Worm (Caenorhabditis elegans) whole organism, L1 larva: ENCODE results near the gene frpr-2.

Experiments used
- C16A3.4 ChIP-seq: fragments of 150-350 bp; optimal IDR thresholded peaks from 2 replicates; lab custom pipeline; 2014; ENCODE audit warnings: missing biosample characterization, missing genetic modification characterization
- C34B4.2 ChIP-seq: sonication (generic microtip); optimal IDR thresholded peaks from 2 replicates; lab custom pipeline; 2017; ENCODE audit warnings: mild to moderate bottlenecking, missing genetic modification characterization, missing compliant biosample characterization
- ama-1 ChIP-seq: fragments of 150-350 bp; optimal IDR thresholded peaks from 2 replicates; lab custom pipeline; 2014
- blmp-1 ChIP-seq: fragments of 150-350 bp; optimal IDR thresholded peaks from 2 replicates; lab custom pipeline; 2014; ENCODE audit warnings: missing biosample characterization, missing genetic modification characterization
- ceh-8 ChIP-seq: fragments of 200-800 bp; sonication (Bioruptor generic); optimal IDR thresholded peaks from 2 replicates; lab custom pipeline; 2018; ENCODE audit warnings: mild to moderate bottlenecking, missing genetic modification characterization, moderate library complexity, missing compliant biosample characterization
- ceh-82 ChIP-seq, 3 experiments: fragments of 150-350 bp in 1 of 3; sonication (generic microtip) in 2 of 3; optimal IDR thresholded peaks; 2 replicates each; lab custom pipeline; 2014 to 2017; ENCODE audit warnings: missing biosample characterization in 3 of 3, missing genetic modification characterization in 3 of 3
- ceh-88 ChIP-seq: fragments of 200-800 bp; sonication (Bioruptor generic); IDR thresholded peaks from 2 replicates; pipeline ENCODE4 v1.3.6; 2022; ENCODE audit warnings: missing genetic modification characterization, missing compliant biosample characterization
- dpl-1 ChIP-seq, 3 experiments: fragments of 150-350 bp in 2 of 3; sonication (generic microtip) in 1 of 3; optimal IDR thresholded peaks; 2 replicates each; lab custom pipeline; 2014 to 2017; ENCODE audit warnings: missing biosample characterization in 3 of 3, missing genetic modification characterization in 3 of 3, missing genetic modification reagents in 3 of 3
- dsc-1 ChIP-seq: sonication (generic microtip); optimal IDR thresholded peaks from 2 replicates; lab custom pipeline; 2016; ENCODE audit warnings: mild to moderate bottlenecking, missing genetic modification characterization, missing compliant biosample characterization
- efl-1 ChIP-seq, 4 experiments: fragments of 150-350 bp; optimal IDR thresholded peaks in 3 of 4; peaks in 1 of 4; 1 replicate in 1 of 4; 2 replicates in 3 of 4; lab custom pipeline; 2014; ENCODE audit warnings: missing biosample characterization in 2 of 4, missing genetic modification characterization in 2 of 4, missing genetic modification reagents in 2 of 4
- elt-3 ChIP-seq, 6 experiments: fragments of 150-350 bp in 1 of 6; sonication (generic microtip); optimal IDR thresholded peaks; 2 replicates each; lab custom pipeline; 2017 to 2018; ENCODE audit warnings: missing biosample characterization in 6 of 6, missing genetic modification characterization in 6 of 6, inconsistent platforms in 1 of 6
- grh-1 ChIP-seq: fragments of 200-800 bp; sonication (Bioruptor generic); IDR thresholded peaks from 2 replicates; pipeline ENCODE4 v1.3.6; 2022; ENCODE audit warnings: missing genetic modification reagents, missing genetic modification characterization, missing compliant biosample characterization
- hpl-2 ChIP-seq: fragments of 150-350 bp; optimal IDR thresholded peaks from 2 replicates; lab custom pipeline; 2014; ENCODE audit warnings: missing biosample characterization, missing genetic modification reagents, missing genetic modification characterization
- irx-1 ChIP-seq: sonication (generic microtip); optimal IDR thresholded peaks from 2 replicates; lab custom pipeline; 2016; ENCODE audit warnings: missing genetic modification characterization, missing compliant biosample characterization
- isw-1 ChIP-seq: fragments of 200-800 bp; sonication (Bioruptor generic); IDR thresholded peaks from 2 replicates; pipeline ENCODE4 v1.3.6; 2022; ENCODE audit warnings: missing genetic modification characterization, missing compliant biosample characterization
- jun-1 ChIP-seq: fragments of 150-350 bp; optimal IDR thresholded peaks from 2 replicates; lab custom pipeline; 2014; ENCODE audit warnings: missing biosample characterization, missing genetic modification reagents, missing genetic modification characterization
- lin-14 ChIP-seq: fragments of 200-800 bp; sonication (Bioruptor generic); optimal IDR thresholded peaks from 2 replicates; lab custom pipeline; 2018; ENCODE audit warnings: mild to moderate bottlenecking, missing genetic modification characterization, moderate library complexity, missing compliant biosample characterization
- lin-15B ChIP-seq: fragments of 150-350 bp; sonication (generic microtip); optimal IDR thresholded peaks from 3 replicates; lab custom pipeline; 2014; ENCODE audit warnings: missing biosample characterization, missing genetic modification characterization
- lin-39 ChIP-seq: fragments of 150-350 bp; optimal IDR thresholded peaks from 2 replicates; lab custom pipeline; 2014; ENCODE audit warnings: missing biosample characterization, missing genetic modification reagents, missing genetic modification characterization
- lir-3 ChIP-seq: sonication (generic microtip); optimal IDR thresholded peaks from 2 replicates; lab custom pipeline; 2016; ENCODE audit warnings: mild to moderate bottlenecking, missing genetic modification characterization, moderate library complexity, missing compliant biosample characterization; ENCODE audit not compliant: poor library complexity
- mef-2 ChIP-seq: fragments of 150-350 bp; optimal IDR thresholded peaks from 2 replicates; lab custom pipeline; 2014; ENCODE audit warnings: missing biosample characterization, missing genetic modification characterization
- nhr-11 ChIP-seq: fragments of 150-350 bp; optimal IDR thresholded peaks from 2 replicates; lab custom pipeline; 2014; ENCODE audit warnings: missing biosample characterization, missing genetic modification characterization
- nhr-19 ChIP-seq: fragments of 200-800 bp; sonication (Bioruptor generic); conservative IDR thresholded peaks from 2 replicates; pipeline ENCODE4 v1.3.6; 2022; ENCODE audit warnings: missing genetic modification characterization, missing compliant biosample characterization
- nhr-20 ChIP-seq: sonication (generic microtip); optimal IDR thresholded peaks from 2 replicates; lab custom pipeline; 2016; ENCODE audit warnings: mild to moderate bottlenecking, missing genetic modification characterization, missing compliant biosample characterization
- nhr-237 ChIP-seq: fragments of 150-350 bp; optimal IDR thresholded peaks from 2 replicates; lab custom pipeline; 2014; ENCODE audit warnings: missing biosample characterization, missing genetic modification characterization
- nhr-28 ChIP-seq: fragments of 150-350 bp; optimal IDR thresholded peaks from 2 replicates; lab custom pipeline; 2014; ENCODE audit warnings: missing biosample characterization, missing genetic modification characterization
- nhr-47 ChIP-seq: sonication (generic microtip); optimal IDR thresholded peaks from 2 replicates; lab custom pipeline; 2016; ENCODE audit warnings: mild to moderate bottlenecking, missing genetic modification characterization, moderate library complexity, missing compliant biosample characterization
- nhr-71 ChIP-seq: sonication (generic microtip); optimal IDR thresholded peaks from 2 replicates; lab custom pipeline; 2016; ENCODE audit warnings: mild to moderate bottlenecking, missing genetic modification characterization, moderate library complexity, missing compliant biosample characterization
- nhr-77 ChIP-seq: fragments of 150-350 bp; optimal IDR thresholded peaks from 2 replicates; lab custom pipeline; 2014; ENCODE audit warnings: missing biosample characterization, missing genetic modification characterization
- nhr-85 ChIP-seq: sonication (generic microtip); peaks from one replicate; lab custom pipeline; 2016; ENCODE audit warnings: missing genetic modification characterization, inconsistent platforms, missing compliant biosample characterization
- pax-3 ChIP-seq: fragments of 200-800 bp; sonication (Bioruptor generic); optimal IDR thresholded peaks from 2 replicates; lab custom pipeline; 2018; ENCODE audit warnings: mild to moderate bottlenecking, missing genetic modification characterization, moderate library complexity, missing compliant biosample characterization
- pqm-1 ChIP-seq: sonication (generic microtip); optimal IDR thresholded peaks from 3 replicates; lab custom pipeline; 2017; ENCODE audit warnings: missing biosample characterization, missing genetic modification characterization
- rnt-1 ChIP-seq: sonication (generic microtip); optimal IDR thresholded peaks from 2 replicates; lab custom pipeline; 2016; ENCODE audit warnings: mild to moderate bottlenecking, missing genetic modification characterization, moderate library complexity, missing compliant biosample characterization
- snpc-4 ChIP-seq: fragments of 150-350 bp; optimal IDR thresholded peaks from 2 replicates; lab custom pipeline; 2014; ENCODE audit warnings: missing biosample characterization, missing genetic modification characterization
- snu-23 ChIP-seq: sonication (generic microtip); optimal IDR thresholded peaks from 2 replicates; lab custom pipeline; 2016; ENCODE audit warnings: missing genetic modification characterization, missing compliant biosample characterization
- sox-4 ChIP-seq: sonication (generic microtip); optimal IDR thresholded peaks from 2 replicates; lab custom pipeline; 2016; ENCODE audit warnings: missing genetic modification characterization, missing compliant biosample characterization
- sptf-1 ChIP-seq: fragments of 150-350 bp; optimal IDR thresholded peaks from 2 replicates; lab custom pipeline; 2014; ENCODE audit warnings: missing biosample characterization, missing genetic modification characterization
- swsn-7 ChIP-seq: sonication (generic microtip); optimal IDR thresholded peaks from 2 replicates; lab custom pipeline; 2016; ENCODE audit warnings: missing genetic modification characterization, missing compliant biosample characterization
- tbx-2 ChIP-seq: sonication (generic microtip); optimal IDR thresholded peaks from 2 replicates; lab custom pipeline; 2016; ENCODE audit warnings: missing genetic modification characterization, missing compliant biosample characterization
- unc-62 ChIP-seq: fragments of 150-350 bp; optimal IDR thresholded peaks from 2 replicates; lab custom pipeline; 2014; ENCODE audit warnings: missing biosample characterization, missing genetic modification reagents, missing genetic modification characterization
- unc-86 ChIP-seq: sonication (generic microtip); optimal IDR thresholded peaks from 2 replicates; lab custom pipeline; 2016; ENCODE audit warnings: missing genetic modification characterization, missing compliant biosample characterization
- vab-15 ChIP-seq: sonication (generic microtip); optimal IDR thresholded peaks from 2 replicates; lab custom pipeline; 2017; ENCODE audit warnings: missing genotype, mild to moderate bottlenecking, missing genetic modification characterization, missing compliant biosample characterization
- xbp-1 ChIP-seq: sonication (generic microtip); optimal IDR thresholded peaks from 2 replicates; lab custom pipeline; 2016; ENCODE audit warnings: missing genetic modification characterization, missing compliant biosample characterization
- zag-1 ChIP-seq: fragments of 150-350 bp; optimal IDR thresholded peaks from 2 replicates; lab custom pipeline; 2014; ENCODE audit warnings: missing biosample characterization, missing genetic modification characterization
- zip-4 ChIP-seq: fragments of 200-800 bp; sonication (Bioruptor generic); optimal IDR thresholded peaks from 2 replicates; lab custom pipeline; 2018; ENCODE audit warnings: mild to moderate bottlenecking, missing genetic modification characterization, moderate library complexity, missing compliant biosample characterization

Gene frpr-2

DNA sequence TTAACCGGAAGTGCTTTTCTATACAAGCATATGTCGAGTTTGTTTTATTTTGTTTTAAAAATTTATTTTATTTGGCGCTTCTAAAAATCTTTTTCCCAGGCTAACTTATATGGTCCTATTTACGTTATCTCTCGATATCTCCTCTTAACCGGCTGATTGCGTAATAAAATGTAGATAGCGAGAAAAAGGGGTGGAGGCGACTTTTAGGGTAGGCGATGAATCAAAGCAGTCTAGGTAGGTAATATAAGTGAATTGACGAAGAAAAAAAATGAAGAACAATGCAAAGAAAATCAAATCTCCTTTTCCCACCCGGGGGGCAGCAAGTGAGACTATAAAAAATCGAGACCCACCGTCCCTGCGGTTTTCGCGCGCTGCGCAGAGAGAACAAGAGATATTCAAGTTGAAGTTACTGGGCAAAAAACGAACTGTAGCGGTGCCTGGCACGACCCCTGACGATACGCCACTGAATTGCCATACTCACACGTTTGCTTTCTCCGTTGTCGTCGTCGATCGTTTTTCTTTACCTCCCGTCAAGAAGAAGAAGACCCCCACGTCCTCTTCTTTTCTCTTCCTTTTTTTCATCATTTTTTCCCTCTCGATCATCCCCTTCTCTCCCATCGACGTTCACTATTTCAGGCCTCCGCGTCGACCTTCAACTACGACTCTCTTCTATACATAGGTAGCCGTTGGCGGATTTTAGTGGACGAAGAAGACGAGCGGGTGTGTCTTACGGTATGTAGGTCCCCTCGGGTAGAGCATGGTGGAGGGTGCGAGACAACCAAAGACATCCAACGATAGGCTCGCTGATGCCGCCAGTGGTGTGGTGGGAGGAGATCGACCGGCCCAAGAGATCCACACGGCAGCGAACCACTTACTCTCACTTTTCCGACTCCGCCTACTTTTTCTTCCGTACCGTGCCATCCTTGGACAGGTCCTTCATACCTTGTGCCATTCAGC lies 42.9 kb downstream of the frpr-2 start, which contains the start of gene nhr-25 (continued):
- no peak for TF ChIP-seq jun-1 (tag; lab: Kevin White, UChicago)
- no peak for TF ChIP-seq C16A3.4 (tag; lab: Kevin White, UChicago)
- TF ChIP-seq zip-4, result no peak
- TF ChIP-seq lir-3 (tag; lab: Kevin White, UChicago), result no peak
- peak; percentile 19 for TF ChIP-seq tbx-2 (tag; lab: Kevin White, UChicago)

DNA sequence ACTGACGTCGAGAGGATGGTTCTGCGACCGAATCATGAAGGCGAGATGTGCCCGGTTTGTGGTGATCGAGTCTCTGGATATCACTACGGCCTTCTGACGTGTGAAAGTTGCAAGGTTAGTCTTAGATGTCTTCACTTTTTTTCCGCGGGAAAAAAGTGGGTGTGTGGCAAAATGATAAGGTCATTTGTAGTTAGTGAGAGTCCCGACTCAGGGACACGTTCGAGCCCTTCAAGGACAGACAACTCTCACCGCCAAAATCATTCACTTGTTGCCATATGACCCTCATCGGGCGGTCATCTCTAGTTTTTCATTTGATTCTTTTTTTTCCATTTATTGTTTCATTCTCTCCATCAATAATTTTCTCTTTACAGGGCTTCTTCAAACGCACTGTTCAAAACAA lies 43.6 kb downstream of the frpr-2 start:
- TF ChIP-seq grh-1 (GFP tag; lab: Robert Waterston, UW), result 0 out of 2 replicates have a peak, but pooled peaks have one; percentile 31
- peak; percentile 88 for TF ChIP-seq nhr-85 (tag; lab: Kevin White, UChicago)
- peak; percentile 46 for TF ChIP-seq nhr-20 (tag; lab: Kevin White, UChicago)
- no peak for TF ChIP-seq efl-1 (optimal IDR thresholded peaks at IDR 0.05; lab: Kevin White, UChicago)
- peak in 1 of 2 experiments; percentile 38 for TF ChIP-seq efl-1 (GFP tag; optimal IDR thresholded peaks at IDR 0.05 in 1 of 2; lab: Kevin White, UChicago)
- no peak for TF ChIP-seq nhr-28 (tag; lab: Kevin White, UChicago)
- peak; percentile 98 for TF ChIP-seq blmp-1 (tag; lab: Kevin White, UChicago)
- TF ChIP-seq ceh-8, result no peak
- no peak for TF ChIP-seq dpl-1 (GFP tag; optimal IDR thresholded peaks at IDR 0.05; lab: Kevin White, UChicago)
- TF ChIP-seq elt-3 (tag; optimal IDR thresholded peaks at IDR 0.05; lab: Kevin White, UChicago), result peak in 3 of 6 experiments; percentile 10 to 62 (median 14)
- no peak for TF ChIP-seq swsn-7 (tag; lab: Kevin White, UChicago)
- no peak for TF ChIP-seq unc-86 (tag; lab: Kevin White, UChicago)
- peak; percentile 85 for TF ChIP-seq lin-14 (GFP tag; lab: Kevin White, UChicago)
- no peak for TF ChIP-seq nhr-237 (tag; lab: Kevin White, UChicago)
- TF ChIP-seq snu-23 (GFP tag; lab: Kevin White, UChicago), result peak; percentile 19

DNA sequence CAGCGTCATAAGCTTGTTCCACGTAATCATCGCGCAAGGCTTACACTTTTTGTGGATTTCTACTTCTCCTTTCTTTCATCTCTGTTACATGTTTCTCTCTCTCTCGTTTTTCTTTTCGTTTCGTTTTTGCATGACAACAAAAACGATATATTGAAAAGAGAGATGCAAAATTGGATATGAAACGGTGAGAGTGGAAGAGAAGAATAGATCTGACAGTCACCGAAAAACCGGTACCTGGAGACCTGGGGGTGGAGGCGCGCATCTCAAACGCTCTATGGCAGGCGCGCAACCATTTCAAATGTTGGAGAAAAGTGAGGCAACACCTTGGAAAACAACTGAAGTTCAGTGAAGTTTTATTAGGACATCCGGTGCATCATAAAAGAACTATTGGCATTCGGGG lies 44.4 kb downstream of the frpr-2 start:
- TF ChIP-seq C16A3.4 (tag; lab: Kevin White, UChicago), result peak; percentile 3
- TF ChIP-seq sox-4, result no peak
- peak; percentile 28 for TF ChIP-seq swsn-7 (tag; lab: Kevin White, UChicago)
- peak; percentile 51 for TF ChIP-seq snu-23 (GFP tag; lab: Kevin White, UChicago)
- TF ChIP-seq irx-1 (tag; lab: Kevin White, UChicago), result no peak
- TF ChIP-seq nhr-47 (tag; lab: Kevin White, UChicago), result no peak
- TF ChIP-seq unc-62, result no peak
- TF ChIP-seq tbx-2 (tag; lab: Kevin White, UChicago), result no peak
- no peak for TF ChIP-seq isw-1 (GFP tag; lab: Robert Waterston, UW)
- no peak for TF ChIP-seq nhr-237 (tag; lab: Kevin White, UChicago)
- TF ChIP-seq C34B4.2 (tag; lab: Kevin White, UChicago), result no peak
- TF ChIP-seq vab-15 (tag; lab: Kevin White, UChicago), result no peak
- no peak for TF ChIP-seq ceh-8
- peak; percentile 78 for TF ChIP-seq lin-14 (GFP tag; lab: Kevin White, UChicago)
- peak; percentile 55 for TF ChIP-seq nhr-71 (tag; lab: Kevin White, UChicago)
- TF ChIP-seq lir-3 (tag; lab: Kevin White, UChicago), result no peak
- TF ChIP-seq nhr-77 (tag; lab: Kevin White, UChicago), result no peak
- TF ChIP-seq snpc-4 (tag; lab: Kevin White, UChicago), result no peak
- TF ChIP-seq lin-15B (tag; lab: Kevin White, UChicago), result no peak
- TF ChIP-seq ama-1 (lab: Kevin White, UChicago), result no peak
- TF ChIP-seq nhr-19 (GFP tag; lab: Robert Waterston, UW), result peak; percentile 16; the same call in 1 of the 2 replicates
- TF ChIP-seq elt-3 (tag; optimal IDR thresholded peaks at IDR 0.05; lab: Kevin White, UChicago), result peak in 4 of 6 experiments; percentile 22 to 50 (median 40)
- TF ChIP-seq nhr-11 (tag; lab: Kevin White, UChicago), result no peak
- TF ChIP-seq ceh-88 (GFP tag; lab: Robert Waterston, UW), result no peak
- TF ChIP-seq hpl-2 (GFP tag; lab: Kevin White, UChicago), result no peak
- TF ChIP-seq rnt-1 (tag; lab: Kevin White, UChicago), result no peak
- peak; percentile 98 for TF ChIP-seq blmp-1 (tag; lab: Kevin White, UChicago)
- no peak for TF ChIP-seq sptf-1
- no peak for TF ChIP-seq pqm-1 (tag; lab: Kevin White, UChicago)
- no peak for TF ChIP-seq dsc-1
- TF ChIP-seq pax-3 (tag; lab: Kevin White, UChicago), result no peak
- TF ChIP-seq xbp-1 (tag; lab: Kevin White, UChicago), result no peak
- TF ChIP-seq zag-1 (tag; lab: Kevin White, UChicago), result no peak
- TF ChIP-seq lin-39, result no peak
- TF ChIP-seq mef-2, result no peak
- TF ChIP-seq grh-1 (GFP tag; lab: Robert Waterston, UW), result peak; percentile 79
- TF ChIP-seq ceh-82 (tag; optimal IDR thresholded peaks at IDR 0.05; lab: Kevin White, UChicago), result no peak
